Fruit fly (Drosophila melanogaster) whole organism, embryonic: ENCODE results near the gene Scgbeta.
A peak's percentile ranks its signal among the peaks of the same experiment; 100 is the strongest.

ENCODE experiments used
- Bgb ChIP-seq: fragments of 200-800 bp; sonication (Bioruptor generic); IDR thresholded peaks from 2 replicates; pipeline ENCODE4 v1.3.6; 2022; ENCODE audit warnings: missing biosample characterization, missing genetic modification characterization; ENCODE audit not compliant: partially characterized antibody
- CG10979 ChIP-seq: fragments of 200-800 bp; sonication (Bioruptor generic); optimal IDR thresholded peaks from 2 replicates; lab custom pipeline; 2018; ENCODE audit warnings: missing biosample characterization, mild to moderate bottlenecking, missing genetic modification characterization, moderate library complexity
- CG11247 ChIP-seq: fragments of 200-800 bp; sonication (Bioruptor generic); IDR thresholded peaks from 2 replicates; pipeline ENCODE4 v1.3.6; 2022; ENCODE audit warnings: missing biosample characterization, missing genetic modification characterization
- CG12071 ChIP-seq: fragments of 200-800 bp; sonication (Bioruptor generic); optimal IDR thresholded peaks from 3 replicates; lab custom pipeline; 2018; ENCODE audit warnings: missing biosample characterization, mild to moderate bottlenecking, missing genetic modification characterization
- CG12659 ChIP-seq: fragments of 200-800 bp; sonication (Bioruptor generic); optimal IDR thresholded peaks from 3 replicates; lab custom pipeline; 2017; ENCODE audit warnings: mild to moderate bottlenecking, missing biosample characterization, missing genetic modification reagents, missing genetic modification characterization
- CG14050 ChIP-seq: fragments of 200-800 bp; sonication (Bioruptor generic); IDR thresholded peaks from 3 replicates; pipeline ENCODE4 v1.3.6; 2022; ENCODE audit warnings: missing biosample characterization, missing genetic modification characterization
- CG15269 ChIP-seq: fragments of 200-800 bp; sonication (Bioruptor generic); optimal IDR thresholded peaks from 2 replicates; lab custom pipeline; 2018; ENCODE audit warnings: missing biosample characterization, mild to moderate bottlenecking, missing genetic modification characterization, moderate library complexity
- CG16779 ChIP-seq: fragments of 200-800 bp; sonication (Bioruptor generic); IDR thresholded peaks from 2 replicates; pipeline ENCODE4 v1.3.6; 2022; ENCODE audit warnings: missing biosample characterization, missing genetic modification characterization
- CG17912 ChIP-seq: fragments of 200-800 bp; sonication (Bioruptor generic); optimal IDR thresholded peaks from 2 replicates; lab custom pipeline; 2018; ENCODE audit warnings: missing biosample characterization, mild to moderate bottlenecking, missing genetic modification characterization
- CG18262 ChIP-seq: fragments of 200-800 bp; optimal IDR thresholded peaks from 3 replicates; lab custom pipeline; 2019; ENCODE audit warnings: missing biosample characterization, mild to moderate bottlenecking, missing genetic modification characterization, moderate library complexity
- CG2712 ChIP-seq: fragments of 200-800 bp; optimal IDR thresholded peaks from 3 replicates; lab custom pipeline; 2019; ENCODE audit warnings: missing biosample characterization, mild to moderate bottlenecking, missing genetic modification characterization, moderate library complexity
- CG6813 ChIP-seq: fragments of 200-800 bp; sonication (Bioruptor generic); optimal IDR thresholded peaks from 2 replicates; lab custom pipeline; 2017; ENCODE audit warnings: missing biosample characterization, missing genetic modification characterization, mild to moderate bottlenecking, moderate library complexity, missing genetic modification reagents
- CG7372 ChIP-seq: fragments of 200-800 bp; sonication (Bioruptor generic); IDR thresholded peaks from 2 replicates; pipeline ENCODE4 v1.3.6; 2022; ENCODE audit warnings: missing biosample characterization, missing genetic modification characterization
- CG7839 ChIP-seq: fragments of 200-800 bp; sonication (Bioruptor generic); optimal IDR thresholded peaks from 3 replicates; lab custom pipeline; 2018; ENCODE audit warnings: missing biosample characterization, mild to moderate bottlenecking, missing genetic modification characterization, moderate library complexity
- CkIIα-i1 ChIP-seq: fragments of 200-800 bp; sonication (Bioruptor generic); IDR thresholded peaks from 2 replicates; pipeline ENCODE4 v1.3.6; 2022; ENCODE audit warnings: missing biosample characterization, missing genetic modification characterization
- Dfd ChIP-seq, 2 experiments: fragments of >200 bp; optimal IDR thresholded peaks; 2 replicates each; lab custom pipeline; 2017; ENCODE audit warnings: missing biosample characterization in 2 of 2, missing genetic modification characterization in 2 of 2
- Dip2 ChIP-seq: fragments of 200-800 bp; sonication (Bioruptor generic); IDR thresholded peaks from 2 replicates; pipeline ENCODE4 v1.3.6; 2022; ENCODE audit warnings: missing biosample characterization, missing genetic modification characterization
- Fer1 ChIP-seq: fragments of 200-800 bp; sonication (Bioruptor generic); optimal IDR thresholded peaks from 2 replicates; lab custom pipeline; 2017; ENCODE audit warnings: missing biosample characterization, mild to moderate bottlenecking, missing genetic modification characterization
- GATAe ChIP-seq: fragments of 200-800 bp; sonication (Bioruptor generic); conservative IDR thresholded peaks from 2 replicates; pipeline ENCODE4 v1.3.6; 2022; ENCODE audit warnings: missing biosample characterization, missing genetic modification characterization
- Gsc ChIP-seq: fragments of 200-800 bp; sonication (Bioruptor generic); IDR thresholded peaks from 2 replicates; pipeline ENCODE4 v1.3.6; 2022; ENCODE audit warnings: missing biosample characterization, missing genetic modification characterization
- MTF-1 ChIP-seq: fragments of 200-800 bp; sonication (Bioruptor generic); optimal IDR thresholded peaks from 2 replicates; lab custom pipeline; 2018; ENCODE audit warnings: missing biosample characterization, mild to moderate bottlenecking, missing genetic modification characterization, borderline replicate concordance
- NfI ChIP-seq: fragments of 200-800 bp; sonication (Bioruptor generic); optimal IDR thresholded peaks from 3 replicates; lab custom pipeline; 2018; ENCODE audit warnings: missing biosample characterization, mild to moderate bottlenecking, missing genetic modification characterization, moderate library complexity
- Poxn ChIP-seq: fragments of 200-800 bp; sonication (Bioruptor generic); IDR thresholded peaks from 2 replicates; pipeline ENCODE4 v1.3.6; 2022; ENCODE audit warnings: missing biosample characterization, missing genetic modification characterization
- Sry-δ ChIP-seq: fragments of 200-800 bp; sonication (Bioruptor generic); optimal IDR thresholded peaks from 2 replicates; lab custom pipeline; 2016; ENCODE audit warnings: missing biosample characterization, missing genetic modification characterization
- TFAM ChIP-seq: fragments of 200-800 bp; sonication (Bioruptor generic); optimal IDR thresholded peaks from 2 replicates; lab custom pipeline; 2017; ENCODE audit warnings: missing biosample characterization, missing genetic modification characterization, inconsistent platforms
- Taf1 ChIP-seq: fragments of 200-800 bp; sonication (Bioruptor generic); IDR thresholded peaks from 2 replicates; pipeline ENCODE4 v1.3.6; 2022; ENCODE audit warnings: missing biosample characterization, missing genetic modification characterization
- Trl ChIP-seq, 3 experiments: fragments of >200 bp in 2 of 3; fragments of 200-800 bp in 1 of 3; sonication (Bioruptor generic) in 1 of 3; optimal IDR thresholded peaks; 2 replicates in 1 of 3; 3 replicates in 2 of 3; lab custom pipeline; 2016 to 2017; ENCODE audit warnings: missing biosample characterization in 1 of 3, missing genetic modification characterization in 1 of 3
- Usf ChIP-seq: fragments of 200-800 bp; sonication (Bioruptor generic); optimal IDR thresholded peaks from 2 replicates; lab custom pipeline; 2017; ENCODE audit warnings: missing genotype, missing biosample characterization, missing genetic modification characterization
- ato ChIP-seq: fragments of 200-800 bp; sonication (Bioruptor generic); IDR thresholded peaks from 2 replicates; pipeline ENCODE4 v1.3.6; 2022; ENCODE audit warnings: missing biosample characterization, missing genetic modification characterization; ENCODE audit not compliant: partially characterized antibody
- bigmax ChIP-seq: fragments of 200-800 bp; sonication (Bioruptor generic); optimal IDR thresholded peaks from 2 replicates; lab custom pipeline; 2018; ENCODE audit warnings: missing biosample characterization, mild to moderate bottlenecking, missing genetic modification characterization
- chif ChIP-seq, 2 experiments: fragments of 200-800 bp; sonication (Bioruptor generic); optimal IDR thresholded peaks; 3 replicates each; lab custom pipeline; 2016; ENCODE audit warnings: missing biosample characterization in 2 of 2, missing genetic modification characterization in 2 of 2
- chm ChIP-seq: fragments of 200-800 bp; sonication (Bioruptor generic); IDR thresholded peaks from 2 replicates; pipeline ENCODE4 v1.3.6; 2022; ENCODE audit warnings: missing biosample characterization, missing genetic modification characterization
- exex ChIP-seq: fragments of 200-800 bp; sonication (Bioruptor generic); optimal IDR thresholded peaks from 4 replicates; lab custom pipeline; 2018; ENCODE audit warnings: missing biosample characterization, mild to moderate bottlenecking, missing genetic modification characterization, moderate library complexity
- fd64A ChIP-seq: fragments of 200-800 bp; sonication (Bioruptor generic); optimal IDR thresholded peaks from 3 replicates; lab custom pipeline; 2018; ENCODE audit warnings: missing biosample characterization, mild to moderate bottlenecking, missing genetic modification characterization
- gfzf ChIP-seq: fragments of 200-800 bp; sonication (Bioruptor generic); optimal IDR thresholded peaks from 2 replicates; lab custom pipeline; 2016; ENCODE audit warnings: missing biosample characterization, mild to moderate bottlenecking, missing genetic modification characterization, moderate library complexity
- gt ChIP-seq: fragments of 200-800 bp; sonication (Bioruptor generic); IDR thresholded peaks from 2 replicates; pipeline ENCODE4 v1.3.6; 2022; ENCODE audit warnings: missing biosample characterization, missing genetic modification characterization
- her ChIP-seq: fragments of 200-800 bp; sonication (Bioruptor generic); optimal IDR thresholded peaks from 2 replicates; lab custom pipeline; 2016; ENCODE audit warnings: missing biosample characterization, missing genetic modification characterization
- mam ChIP-seq: fragments of 200-800 bp; sonication (Bioruptor generic); optimal IDR thresholded peaks from 3 replicates; lab custom pipeline; 2016; ENCODE audit warnings: missing biosample characterization, missing genetic modification characterization
- mld ChIP-seq: fragments of 200-800 bp; sonication (Bioruptor generic); IDR thresholded peaks from 3 replicates; pipeline ENCODE4 v1.3.6; 2022; ENCODE audit warnings: missing biosample characterization, missing genetic modification characterization; ENCODE audit not compliant: partially characterized antibody
- onecut ChIP-seq: fragments of 200-800 bp; sonication (Bioruptor generic); IDR thresholded peaks from 2 replicates; pipeline ENCODE4 v1.3.6; 2022; ENCODE audit warnings: missing biosample characterization, missing genetic modification characterization
- pfk ChIP-seq: fragments of 200-800 bp; sonication (Bioruptor generic); optimal IDR thresholded peaks from 2 replicates; lab custom pipeline; 2018; ENCODE audit warnings: missing biosample characterization, mild to moderate bottlenecking, missing genetic modification characterization, moderate library complexity
- sna ChIP-seq: fragments of 200-800 bp; sonication (Bioruptor generic); IDR thresholded peaks from 2 replicates; pipeline ENCODE4 v1.3.6; 2022; ENCODE audit warnings: missing biosample characterization, missing genetic modification characterization; ENCODE audit not compliant: partially characterized antibody
- so ChIP-seq: fragments of 200-800 bp; sonication (Bioruptor generic); IDR thresholded peaks from 3 replicates; pipeline ENCODE4 v1.3.6; 2022; ENCODE audit warnings: missing biosample characterization, missing genetic modification characterization
- sr ChIP-seq: fragments of 200-800 bp; sonication (Bioruptor generic); IDR thresholded peaks from 3 replicates; pipeline ENCODE4 v1.3.6; 2022; ENCODE audit warnings: missing biosample characterization, missing genetic modification characterization
- tgo ChIP-seq: fragments of 200-800 bp; sonication (Bioruptor generic); IDR thresholded peaks from 3 replicates; pipeline ENCODE4 v1.3.6; 2022; ENCODE audit warnings: missing biosample characterization, missing genetic modification characterization
- toy ChIP-seq: fragments of 200-800 bp; sonication (Bioruptor generic); IDR thresholded peaks from 2 replicates; pipeline ENCODE4 v1.3.6; 2022; ENCODE audit warnings: missing biosample characterization, missing genetic modification characterization
- ttk ChIP-seq: fragments of 200-800 bp; sonication (Bioruptor generic); IDR thresholded peaks from 2 replicates; pipeline ENCODE4 v2.1.2; 2022; ENCODE audit warnings: missing biosample characterization, missing genetic modification characterization
- wdn ChIP-seq: fragments of 200-800 bp; sonication (Bioruptor generic); IDR thresholded peaks from 2 replicates; pipeline ENCODE4 v1.3.6; 2022; ENCODE audit warnings: missing biosample characterization, missing genetic modification characterization
- z ChIP-seq: fragments of 200-800 bp; sonication (Bioruptor generic); IDR thresholded peaks from 3 replicates; pipeline ENCODE4 v1.3.6; 2022; ENCODE audit warnings: missing biosample characterization, missing genetic modification characterization
- zen2 ChIP-seq: fragments of 200-800 bp; sonication (Bioruptor generic); IDR thresholded peaks from 3 replicates; pipeline ENCODE4 v1.3.6; 2022; ENCODE audit warnings: missing biosample characterization, missing genetic modification characterization; ENCODE audit not compliant: partially characterized antibody

Gene Scgbeta

DNA sequence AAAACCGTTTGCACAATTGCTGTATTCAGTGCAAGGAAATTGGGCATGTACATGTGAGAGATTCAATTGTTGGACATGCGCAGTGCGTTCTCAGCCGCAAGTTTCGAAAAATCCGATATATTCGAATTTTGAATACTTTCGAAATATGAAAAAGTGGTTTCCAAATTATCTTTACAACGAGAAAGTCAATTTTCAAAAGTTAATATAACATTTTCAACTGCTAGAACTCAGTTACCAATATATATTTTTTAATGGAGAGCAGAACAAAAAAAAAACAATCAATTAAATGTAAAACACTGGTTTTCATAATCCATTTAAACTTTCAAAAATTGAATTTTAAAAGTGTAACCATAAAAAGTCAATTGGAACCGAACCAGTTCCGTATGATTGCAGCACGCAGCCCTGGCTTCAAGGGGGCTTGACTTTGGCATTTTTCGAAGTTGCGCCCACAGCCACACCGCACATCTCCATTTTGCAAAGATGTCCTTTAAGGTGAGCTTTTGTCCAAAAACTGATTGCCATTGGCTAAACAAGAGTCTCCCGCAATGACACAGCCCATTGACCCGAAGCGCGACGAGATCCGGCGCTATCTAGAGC is at the start of gene Scgbeta, which contains the start of gene CG17202:
TSS of gene Scgbeta (minus strand) at position 51 of the 597 bp plus-strand sequence.
TSS of gene CG17202 (plus strand) at position 390 of the 597 bp plus-strand sequence.
- TF ChIP-seq Trl (optimal IDR thresholded peaks at IDR 0.05; lab: Kevin White, UChicago) (no peak), Trl (GFP tag; optimal IDR thresholded peaks at IDR 0.05; lab: Kevin White, UChicago) (no peak), CG6813 (GFP tag; lab: Kevin White, UChicago) (no peak), CG11247 (GFP tag; lab: Robert Waterston, UW) (no peak), Usf (no peak), GATAe (GFP tag; lab: Robert Waterston, UW) (no peak), Fer1 (GFP tag; lab: Kevin White, UChicago) (peak; percentile 10), sna (GFP tag; lab: Robert Waterston, UW) (no peak), z (GFP tag; lab: Robert Waterston, UW) (no peak), Bgb (GFP tag; lab: Robert Waterston, UW) (peak; percentile 33; the same call in 1 of the 2 replicates), CG12071 (GFP tag; lab: Kevin White, UChicago) (no peak), CG7839 (tag; lab: Kevin White, UChicago) (no peak), toy (no peak), Taf1 (GFP tag; lab: Robert Waterston, UW) (no peak), CG12659 (GFP tag; lab: Kevin White, UChicago) (peak; percentile 44), wdn (GFP tag; lab: Robert Waterston, UW) (no peak), CG14050 (GFP tag; lab: Robert Waterston, UW) (no peak), zen2 (no peak), CG2712 (tag; lab: Kevin White, UChicago) (no peak), CG10979 (no peak), Dip2 (no peak), chm (GFP tag; lab: Robert Waterston, UW) (no peak), CkIIα-i1 (no peak), Poxn (GFP tag; lab: Robert Waterston, UW) (no peak), CG18262 (tag; lab: Kevin White, UChicago) (no peak), ato (GFP tag; lab: Robert Waterston, UW) (no peak), so (GFP tag; lab: Robert Waterston, UW) (0 out of 3 replicates have a peak, but pooled peaks have one; percentile 35), Gsc (GFP tag; lab: Robert Waterston, UW) (no peak), CG17912 (GFP tag; lab: Kevin White, UChicago) (no peak), CG7372 (GFP tag; lab: Robert Waterston, UW) (no peak), chif (GFP tag; optimal IDR thresholded peaks at IDR 0.05; lab: Kevin White, UChicago) (peak in 1 of 2 experiments; percentile 8), CG16779 (GFP tag; lab: Robert Waterston, UW) (no peak), exex (tag; lab: Kevin White, UChicago) (no peak), pfk (GFP tag; lab: Kevin White, UChicago) (no peak), Sry-δ (GFP tag; lab: Kevin White, UChicago) (peak; percentile 43), her (no peak), tgo (GFP tag; lab: Robert Waterston, UW) (no peak), mam (GFP tag; lab: Kevin White, UChicago) (peak; percentile 28), bigmax (GFP tag; lab: Kevin White, UChicago) (no peak), mld (GFP tag; lab: Robert Waterston, UW) (no peak), MTF-1 (GFP tag; lab: Kevin White, UChicago) (no peak), ttk (GFP tag; lab: Robert Waterston, UW) (no peak), fd64A (GFP tag; lab: Kevin White, UChicago) (no peak), NfI (GFP tag; lab: Kevin White, UChicago) (no peak), sr (GFP tag; lab: Robert Waterston, UW) (no peak), gt (GFP tag; lab: Robert Waterston, UW) (no peak), CG15269 (tag; lab: Kevin White, UChicago) (no peak), Dfd (GFP tag; optimal IDR thresholded peaks at IDR 0.05; lab: Kevin White, UChicago) (no peak), TFAM (GFP tag; lab: Kevin White, UChicago) (no peak), gfzf (GFP tag; lab: Kevin White, UChicago) (peak; percentile 92), onecut (GFP tag; lab: Robert Waterston, UW) (peak; percentile 29)
